Worm (Caenorhabditis elegans) whole organism, L3 larva: Measurements from ENCODE around the gene mab-23.

ENCODE experiments used
- R02D3.7 ChIP-seq: fragments of 150-350 bp; optimal IDR thresholded peaks from 2 replicates; lab custom pipeline; 2014; ENCODE audit warnings: missing biosample characterization, missing genetic modification characterization
- ZK546.5 ChIP-seq: sonication (generic microtip); optimal IDR thresholded peaks from 2 replicates; lab custom pipeline; 2017; ENCODE audit warnings: missing biosample characterization, missing genetic modification characterization
- aly-2 ChIP-seq: fragments of 150-350 bp; optimal IDR thresholded peaks from 2 replicates; lab custom pipeline; 2014; ENCODE audit warnings: missing biosample characterization, missing genetic modification characterization
- ama-1 ChIP-seq: fragments of 150-350 bp; optimal IDR thresholded peaks from 2 replicates; lab custom pipeline; 2018
- ceh-16 ChIP-seq: sonication (generic microtip); optimal IDR thresholded peaks from 2 replicates; lab custom pipeline; 2017; ENCODE audit warnings: missing biosample characterization, missing genetic modification characterization
- ceh-28 ChIP-seq: fragments of 150-350 bp; optimal IDR thresholded peaks from 2 replicates; lab custom pipeline; 2014; ENCODE audit warnings: missing biosample characterization, missing genetic modification reagents, missing genetic modification characterization
- ceh-82 ChIP-seq: fragments of 150-350 bp; optimal IDR thresholded peaks from 2 replicates; lab custom pipeline; 2014; ENCODE audit warnings: missing biosample characterization, missing genetic modification characterization
- ceh-9 ChIP-seq: sonication (generic microtip); optimal IDR thresholded peaks from 2 replicates; lab custom pipeline; 2018; ENCODE audit warnings: missing biosample characterization, missing genetic modification characterization
- daf-12 ChIP-seq: fragments of 150-350 bp; optimal IDR thresholded peaks from 2 replicates; lab custom pipeline; 2014; ENCODE audit warnings: missing biosample characterization, missing genetic modification reagents, missing genetic modification characterization
- egl-27 ChIP-seq: sonication (generic microtip); optimal IDR thresholded peaks from 4 replicates; lab custom pipeline; 2017; ENCODE audit warnings: missing biosample characterization, missing genetic modification reagents, missing genetic modification characterization
- egl-5 ChIP-seq: fragments of 150-350 bp; optimal IDR thresholded peaks from 2 replicates; lab custom pipeline; 2017; ENCODE audit warnings: missing biosample characterization, missing genetic modification reagents, missing genetic modification characterization, inconsistent platforms
- elt-1 ChIP-seq: fragments of 150-350 bp; optimal IDR thresholded peaks from 2 replicates; lab custom pipeline; 2014; ENCODE audit warnings: missing biosample characterization, missing genetic modification characterization
- elt-2 ChIP-seq: sonication (generic microtip); optimal IDR thresholded peaks from 2 replicates; lab custom pipeline; 2016; ENCODE audit warnings: missing genetic modification reagents, mild to moderate bottlenecking, missing genetic modification characterization, missing compliant biosample characterization
- elt-3 ChIP-seq, 3 experiments: fragments of 150-350 bp in 1 of 3; sonication (generic microtip) in 2 of 3; optimal IDR thresholded peaks; 2 replicates in 2 of 3; 4 replicates in 1 of 3; lab custom pipeline; 2014 to 2017; ENCODE audit warnings: missing biosample characterization in 3 of 3, missing genetic modification characterization in 3 of 3
- eor-1 ChIP-seq, 2 experiments: fragments of 150-350 bp; optimal IDR thresholded peaks; 2 replicates each; lab custom pipeline; 2014 to 2018; ENCODE audit warnings: missing biosample characterization in 2 of 2, missing genetic modification characterization in 2 of 2
- fkh-10 ChIP-seq: sonication (generic microtip); optimal IDR thresholded peaks from 2 replicates; lab custom pipeline; 2017; ENCODE audit warnings: missing biosample characterization, missing genetic modification reagents, missing genetic modification characterization
- fkh-2 ChIP-seq: fragments of 150-350 bp; optimal IDR thresholded peaks from 2 replicates; lab custom pipeline; 2014; ENCODE audit warnings: missing biosample characterization, missing genetic modification reagents, missing genetic modification characterization
- fos-1 ChIP-seq: fragments of 150-350 bp; optimal IDR thresholded peaks from 2 replicates; lab custom pipeline; 2014; ENCODE audit warnings: missing biosample characterization, missing genetic modification characterization
- hmg-11 ChIP-seq: sonication (generic microtip); optimal IDR thresholded peaks from 2 replicates; lab custom pipeline; 2016; ENCODE audit warnings: missing genetic modification characterization, missing compliant biosample characterization
- jun-1 ChIP-seq: fragments of 150-350 bp; optimal IDR thresholded peaks from 2 replicates; lab custom pipeline; 2014; ENCODE audit warnings: missing biosample characterization, missing genetic modification reagents, missing genetic modification characterization
- lin-15B ChIP-seq: fragments of 150-350 bp; optimal IDR thresholded peaks from 2 replicates; lab custom pipeline; 2014; ENCODE audit warnings: missing biosample characterization, missing genetic modification characterization
- lin-39 ChIP-seq: fragments of 150-350 bp; optimal IDR thresholded peaks from 2 replicates; lab custom pipeline; 2018; ENCODE audit warnings: missing biosample characterization, missing genetic modification reagents, missing genetic modification characterization
- lsy-12 ChIP-seq: sonication (generic microtip); optimal IDR thresholded peaks from 2 replicates; lab custom pipeline; 2016; ENCODE audit warnings: mild to moderate bottlenecking, missing genetic modification characterization, missing compliant biosample characterization
- mdl-1 ChIP-seq: fragments of 150-350 bp; optimal IDR thresholded peaks from 2 replicates; lab custom pipeline; 2014; ENCODE audit warnings: missing biosample characterization, missing genetic modification characterization
- mml-1 ChIP-seq: fragments of 150-350 bp; sonication (generic microtip); optimal IDR thresholded peaks from 3 replicates; lab custom pipeline; 2014; ENCODE audit warnings: missing biosample characterization, missing genetic modification characterization
- nfya-1 ChIP-seq: sonication (generic microtip); optimal IDR thresholded peaks from 2 replicates; lab custom pipeline; 2017; ENCODE audit warnings: missing genetic modification characterization, mild to moderate bottlenecking, missing compliant biosample characterization, antibody characterized with exemption, moderate library complexity; ENCODE audit not compliant: insufficient read depth
- nhr-11 ChIP-seq: fragments of 150-350 bp; optimal IDR thresholded peaks from 2 replicates; lab custom pipeline; 2014; ENCODE audit warnings: missing biosample characterization, missing genetic modification characterization
- nhr-12 ChIP-seq: fragments of 150-350 bp; optimal IDR thresholded peaks from 2 replicates; lab custom pipeline; 2014; ENCODE audit warnings: missing biosample characterization, missing genetic modification characterization
- nhr-23 ChIP-seq: fragments of 150-350 bp; optimal IDR thresholded peaks from 2 replicates; lab custom pipeline; 2014; ENCODE audit warnings: missing biosample characterization, missing genetic modification reagents, missing genetic modification characterization
- nhr-237 ChIP-seq: fragments of 150-350 bp; optimal IDR thresholded peaks from 2 replicates; lab custom pipeline; 2014; ENCODE audit warnings: missing biosample characterization, missing genetic modification characterization
- nhr-25 ChIP-seq: sonication (generic microtip); optimal IDR thresholded peaks from 2 replicates; lab custom pipeline; 2017; ENCODE audit warnings: missing biosample characterization, missing genetic modification characterization
- nhr-28 ChIP-seq: fragments of 150-350 bp; optimal IDR thresholded peaks from 2 replicates; lab custom pipeline; 2014; ENCODE audit warnings: missing biosample characterization, missing genetic modification characterization
- nhr-43 ChIP-seq: sonication (generic microtip); optimal IDR thresholded peaks from 2 replicates; lab custom pipeline; 2016; ENCODE audit warnings: mild to moderate bottlenecking, missing genetic modification characterization, missing compliant biosample characterization; ENCODE audit not compliant: poor library complexity, severe bottlenecking
- nhr-67 ChIP-seq: fragments of 150-350 bp; optimal IDR thresholded peaks from 2 replicates; lab custom pipeline; 2014; ENCODE audit warnings: missing biosample characterization, missing genetic modification characterization
- nhr-76 ChIP-seq: fragments of 150-350 bp; sonication (generic microtip); optimal IDR thresholded peaks from 5 replicates; lab custom pipeline; 2014; ENCODE audit warnings: missing biosample characterization, missing genetic modification characterization
- nhr-77 ChIP-seq: fragments of 150-350 bp; optimal IDR thresholded peaks from 2 replicates; lab custom pipeline; 2014; ENCODE audit warnings: missing biosample characterization, missing genetic modification characterization
- pha-4 ChIP-seq: fragments of 150-350 bp; optimal IDR thresholded peaks from 2 replicates; lab custom pipeline; 2014; ENCODE audit warnings: missing biosample characterization, missing genetic modification reagents, missing genetic modification characterization
- pqm-1 ChIP-seq: fragments of 150-350 bp; optimal IDR thresholded peaks from 2 replicates; lab custom pipeline; 2017; ENCODE audit warnings: missing biosample characterization, missing genetic modification characterization, inconsistent platforms
- sea-2 ChIP-seq: fragments of 150-350 bp; sonication (generic microtip); optimal IDR thresholded peaks from 4 replicates; lab custom pipeline; 2014; ENCODE audit warnings: missing biosample characterization, missing genetic modification reagents, missing genetic modification characterization
- skn-1 ChIP-seq: fragments of 150-350 bp; optimal IDR thresholded peaks from 2 replicates; lab custom pipeline; 2014; ENCODE audit warnings: missing biosample characterization, missing genetic modification characterization
- snpc-4 ChIP-seq: fragments of 150-350 bp; optimal IDR thresholded peaks from 2 replicates; lab custom pipeline; 2014; ENCODE audit warnings: missing biosample characterization, missing genetic modification characterization
- tbx-2 ChIP-seq: sonication (generic microtip); optimal IDR thresholded peaks from 2 replicates; lab custom pipeline; 2016; ENCODE audit warnings: mild to moderate bottlenecking, missing genetic modification characterization, missing compliant biosample characterization
- unc-39 ChIP-seq: sonication (generic microtip); optimal IDR thresholded peaks from 4 replicates; lab custom pipeline; 2017; ENCODE audit warnings: missing biosample characterization, missing genetic modification characterization
- unc-62 ChIP-seq: fragments of 150-350 bp; sonication (generic microtip); optimal IDR thresholded peaks from 4 replicates; lab custom pipeline; 2014; ENCODE audit warnings: missing biosample characterization, missing genetic modification reagents, missing genetic modification characterization
- zag-1 ChIP-seq: fragments of 150-350 bp; optimal IDR thresholded peaks from 2 replicates; lab custom pipeline; 2014; ENCODE audit warnings: missing biosample characterization, missing genetic modification characterization
- ztf-11 ChIP-seq: fragments of 150-350 bp; optimal IDR thresholded peaks from 2 replicates; lab custom pipeline; 2014; ENCODE audit warnings: missing biosample characterization, missing genetic modification characterization
- ztf-4 ChIP-seq: fragments of 150-350 bp; optimal IDR thresholded peaks from 2 replicates; lab custom pipeline; 2014; ENCODE audit warnings: missing biosample characterization, missing genetic modification characterization

The mab-23 gene

ce11 chrV:10679080-10679479, 46.2 kb downstream of the mab-23 start:
- TF ChIP-seq unc-39 (tag; lab: Kevin White, UChicago) = no peak
- TF ChIP-seq nhr-28 (tag; lab: Kevin White, UChicago) = no peak
- no peak for TF ChIP-seq aly-2 (tag; lab: Kevin White, UChicago)
- TF ChIP-seq ama-1 (lab: Kevin White, UChicago) = no peak
- peak; percentile 59 for TF ChIP-seq nhr-23 (tag; lab: Kevin White, UChicago)
- TF ChIP-seq R02D3.7 (tag; lab: Kevin White, UChicago) = no peak
- TF ChIP-seq fkh-2 (tag; lab: Kevin White, UChicago) = no peak
- no peak for TF ChIP-seq pha-4 (tag; lab: Kevin White, UChicago)

- peak; percentile 18 for TF ChIP-seq nfya-1 (tag; lab: Kevin White, UChicago)
- TF ChIP-seq nhr-76 = no peak
Measured at ce11 chrV:10679990-10680602, 47.2 kb downstream of the mab-23 start.

- no peak for TF ChIP-seq nhr-12 (tag; lab: Kevin White, UChicago)
- no peak for TF ChIP-seq elt-1
- no peak for TF ChIP-seq nhr-28 (tag; lab: Kevin White, UChicago)
- TF ChIP-seq nfya-1 (tag; lab: Kevin White, UChicago) = no peak
- no peak for TF ChIP-seq daf-12 (tag; lab: Kevin White, UChicago)
- no peak for TF ChIP-seq unc-39 (tag; lab: Kevin White, UChicago)
- TF ChIP-seq eor-1 (tag; optimal IDR thresholded peaks at IDR 0.05; lab: Kevin White, UChicago) = no peak
- TF ChIP-seq zag-1 (tag; lab: Kevin White, UChicago) = no peak
- TF ChIP-seq elt-2 (tag; lab: Kevin White, UChicago) = peak; percentile 75
- TF ChIP-seq nhr-76 = no peak
- TF ChIP-seq lin-15B (tag; lab: Kevin White, UChicago) = no peak
- no peak for TF ChIP-seq R02D3.7 (tag; lab: Kevin White, UChicago)
- no peak for TF ChIP-seq ceh-82 (tag; lab: Kevin White, UChicago)
- TF ChIP-seq nhr-237 (tag; lab: Kevin White, UChicago) = no peak
- no peak for TF ChIP-seq ZK546.5 (tag; lab: Kevin White, UChicago)
- TF ChIP-seq elt-3 (tag; optimal IDR thresholded peaks at IDR 0.05; lab: Kevin White, UChicago) = no peak
- TF ChIP-seq egl-5 = no peak
- TF ChIP-seq lsy-12 (tag; lab: Kevin White, UChicago) = no peak
- no peak for TF ChIP-seq mml-1
- TF ChIP-seq aly-2 (tag; lab: Kevin White, UChicago) = no peak
- TF ChIP-seq nhr-43 (tag; lab: Kevin White, UChicago) = peak; percentile 53
- TF ChIP-seq nhr-25 (tag; lab: Kevin White, UChicago) = no peak
- peak; percentile 67 for TF ChIP-seq mdl-1 (tag; lab: Kevin White, UChicago)
- TF ChIP-seq tbx-2 = no peak
- no peak for TF ChIP-seq nhr-11 (tag; lab: Kevin White, UChicago)
- peak; percentile 57 for TF ChIP-seq nhr-23 (tag; lab: Kevin White, UChicago)
- no peak for TF ChIP-seq ceh-9 (tag; lab: Kevin White, UChicago)
- TF ChIP-seq ztf-4 (tag; lab: Kevin White, UChicago) = no peak
- no peak for TF ChIP-seq pqm-1
- TF ChIP-seq skn-1 (tag; lab: Kevin White, UChicago) = no peak
- TF ChIP-seq egl-27 (tag; lab: Kevin White, UChicago) = no peak
- TF ChIP-seq unc-62 (GFP tag; lab: Kevin White, UChicago) = no peak
- TF ChIP-seq ceh-28 = peak; percentile 46
- TF ChIP-seq nhr-67 (tag; lab: Kevin White, UChicago) = no peak
- TF ChIP-seq ama-1 (lab: Kevin White, UChicago) = peak; percentile 58
- TF ChIP-seq jun-1 = peak; percentile 54
- TF ChIP-seq fkh-10 (GFP tag; lab: Kevin White, UChicago) = no peak
- no peak for TF ChIP-seq snpc-4 (tag; lab: Kevin White, UChicago)
- no peak for TF ChIP-seq ztf-11
- TF ChIP-seq fos-1 (tag; lab: Kevin White, UChicago) = no peak
- TF ChIP-seq ceh-16 (tag; lab: Kevin White, UChicago) = no peak
- peak; percentile 7 for TF ChIP-seq pha-4 (tag; lab: Kevin White, UChicago)
- TF ChIP-seq lin-39 = no peak
- TF ChIP-seq fkh-2 (tag; lab: Kevin White, UChicago) = no peak
- no peak for TF ChIP-seq nhr-77 (tag; lab: Kevin White, UChicago)
- TF ChIP-seq hmg-11 (tag; lab: Kevin White, UChicago) = peak; percentile 59
- no peak for TF ChIP-seq sea-2 (GFP tag; lab: Kevin White, UChicago)
Measured at ce11 chrV:10681117-10681959, 48.5 kb downstream of the mab-23 start.
